Fruit fly (Drosophila melanogaster) whole organism, wandering third instar larva: ENCODE data around the gene RpS15Aa.

Source experiments
- Abd-B ChIP-seq: fragments of >200 bp; optimal IDR thresholded peaks from 2 replicates; lab custom pipeline; 2017; ENCODE audit warnings: missing biosample characterization, missing genetic modification characterization
- CG32264 ChIP-seq: fragments of 200-800 bp; sonication (Bioruptor generic); optimal IDR thresholded peaks from 2 replicates; lab custom pipeline; 2016; ENCODE audit warnings: missing biosample characterization, missing genetic modification characterization
- CG9705 ChIP-seq: fragments of 200-800 bp; sonication (Bioruptor generic); optimal IDR thresholded peaks from 2 replicates; lab custom pipeline; 2018; ENCODE audit warnings: missing biosample characterization, mild to moderate bottlenecking, missing genetic modification characterization
- CrebA ChIP-seq: fragments of 200-800 bp; sonication (Bioruptor generic); optimal IDR thresholded peaks from 2 replicates; lab custom pipeline; 2016; ENCODE audit warnings: missing biosample characterization, mild to moderate bottlenecking, missing genetic modification characterization, borderline replicate concordance
- Dfd ChIP-seq: fragments of >200 bp; optimal IDR thresholded peaks from 2 replicates; lab custom pipeline; 2017; ENCODE audit warnings: missing biosample characterization, missing genetic modification characterization
- Dif ChIP-seq: fragments of 200-275, 200-300 bp; sonication (Bioruptor generic); optimal IDR thresholded peaks from 2 replicates; lab custom pipeline; 2018; ENCODE audit warnings: missing biosample characterization, missing genetic modification characterization; ENCODE audit not compliant: partially characterized antibody
- GATAd ChIP-seq: sonication (Bioruptor generic); optimal IDR thresholded peaks from 2 replicates; lab custom pipeline; 2016; ENCODE audit warnings: missing biosample characterization, missing genetic modification characterization
- HLH106 ChIP-seq: fragments of 200-800 bp; optimal IDR thresholded peaks from 3 replicates; lab custom pipeline; 2019; ENCODE audit warnings: missing biosample characterization, mild to moderate bottlenecking, missing genetic modification characterization, moderate library complexity
- Hnf4 ChIP-seq: fragments of 200-800 bp; sonication (Bioruptor generic); optimal IDR thresholded peaks from 2 replicates; lab custom pipeline; 2016; ENCODE audit warnings: missing biosample characterization, mild to moderate bottlenecking, missing genetic modification characterization
- Hr78 ChIP-seq: fragments of >200 bp; optimal IDR thresholded peaks from 2 replicates; lab custom pipeline; 2017; ENCODE audit warnings: missing biosample characterization, missing genetic modification characterization
- Hr83 ChIP-seq: fragments of 200-300 bp; sonication (Bioruptor generic); optimal IDR thresholded peaks from 2 replicates; lab custom pipeline; 2016; ENCODE audit warnings: missing biosample characterization, mild to moderate bottlenecking, missing genetic modification characterization, moderate library complexity; ENCODE audit not compliant: poor library complexity, severe bottlenecking
- Jra ChIP-seq: sonication (Bioruptor generic); optimal IDR thresholded peaks from 2 replicates; lab custom pipeline; 2016; ENCODE audit warnings: missing biosample characterization, missing genetic modification characterization
- Mio ChIP-seq: sonication (Bioruptor generic); optimal IDR thresholded peaks from 2 replicates; lab custom pipeline; 2016; ENCODE audit warnings: missing biosample characterization, missing genetic modification characterization
- Myc ChIP-seq: fragments of >200 bp; optimal IDR thresholded peaks from 2 replicates; lab custom pipeline; 2017
- N ChIP-seq: fragments of >200 bp; optimal IDR thresholded peaks from 2 replicates; lab custom pipeline; 2018; ENCODE audit warnings: missing biosample characterization, missing external identifiers, missing genetic modification characterization
- OdsH ChIP-seq: fragments of 200-800 bp; sonication (Bioruptor generic); optimal IDR thresholded peaks from 2 replicates; lab custom pipeline; 2016; ENCODE audit warnings: missing biosample characterization, mild to moderate bottlenecking, missing genetic modification characterization
- Rel ChIP-seq, 2 experiments: fragments of 200-800 bp; sonication (Bioruptor generic) in 1 of 2; optimal IDR thresholded peaks; 2 replicates in 1 of 2; 3 replicates in 1 of 2; lab custom pipeline; 2016 to 2019; ENCODE audit warnings: mild to moderate bottlenecking in 2 of 2, missing biosample characterization in 2 of 2, missing genetic modification characterization in 2 of 2, moderate library complexity in 1 of 2
- Sp1 ChIP-seq: fragments of 200-800 bp; sonication (Bioruptor generic); optimal IDR thresholded peaks from 3 replicates; lab custom pipeline; 2019; ENCODE audit warnings: missing biosample characterization, mild to moderate bottlenecking, missing genetic modification characterization, moderate library complexity
- Vsx2 ChIP-seq: fragments of 200-300, 225-300 bp; sonication (Bioruptor generic); optimal IDR thresholded peaks from 2 replicates; lab custom pipeline; 2018; ENCODE audit warnings: missing biosample characterization, missing genetic modification characterization; ENCODE audit not compliant: partially characterized antibody
- br ChIP-seq: fragments of 200-800 bp; sonication (Bioruptor generic); optimal IDR thresholded peaks from 2 replicates; lab custom pipeline; 2016; ENCODE audit warnings: missing biosample characterization, missing genetic modification characterization
- brk ChIP-seq: fragments of 200-800 bp; sonication (Bioruptor generic); optimal IDR thresholded peaks from 2 replicates; lab custom pipeline; 2016; ENCODE audit warnings: missing biosample characterization, mild to moderate bottlenecking, missing genetic modification characterization
- dl ChIP-seq, 2 experiments: fragments of 175-275, 200-275 bp in 1 of 2; fragments of 200-275 bp in 1 of 2; sonication (Bioruptor generic); optimal IDR thresholded peaks; lab custom pipeline; 2018; ENCODE audit warnings: mild to moderate bottlenecking in 2 of 2, missing biosample characterization in 2 of 2, missing genetic modification characterization in 2 of 2, moderate library complexity in 2 of 2; ENCODE audit not compliant: partially characterized antibody in 2 of 2, insufficient read depth in 1 of 2
- dmrt93B ChIP-seq: fragments of 200-800 bp; sonication (Bioruptor generic); optimal IDR thresholded peaks from 2 replicates; lab custom pipeline; 2018; ENCODE audit warnings: missing biosample characterization, mild to moderate bottlenecking, missing genetic modification characterization
- dsf ChIP-seq: sonication (Bioruptor generic); optimal IDR thresholded peaks from 2 replicates; lab custom pipeline; 2016; ENCODE audit warnings: missing biosample characterization, missing genetic modification characterization, borderline replicate concordance
- ey ChIP-seq: fragments of 200-800 bp; sonication (Bioruptor generic); optimal IDR thresholded peaks from 2 replicates; lab custom pipeline; 2016; ENCODE audit warnings: missing biosample characterization, missing genetic modification characterization
- foxo ChIP-seq, 2 experiments: fragments of 200-800 bp; sonication (Bioruptor generic); optimal IDR thresholded peaks; 2 replicates in 1 of 2; 3 replicates in 1 of 2; lab custom pipeline; 2016 to 2017; ENCODE audit warnings: missing biosample characterization in 2 of 2, missing genetic modification characterization in 2 of 2
- fru ChIP-seq: fragments of 200-800 bp; sonication (Bioruptor generic); optimal IDR thresholded peaks from 3 replicates; lab custom pipeline; 2016; ENCODE audit warnings: missing biosample characterization, mild to moderate bottlenecking, missing genetic modification characterization
- h ChIP-seq: fragments of 200-800 bp; sonication (Bioruptor generic); optimal IDR thresholded peaks from 3 replicates; lab custom pipeline; 2016; ENCODE audit warnings: missing biosample characterization, mild to moderate bottlenecking, missing genetic modification characterization
- jim ChIP-seq: fragments of 175-275, 200-325 bp; sonication (Bioruptor generic); optimal IDR thresholded peaks from 2 replicates; lab custom pipeline; 2016; ENCODE audit warnings: missing biosample characterization, mild to moderate bottlenecking, missing genetic modification characterization
- lola ChIP-seq: fragments of >200 bp; optimal IDR thresholded peaks from 2 replicates; lab custom pipeline; 2017; ENCODE audit warnings: missing biosample characterization, missing genetic modification characterization
- pan ChIP-seq: fragments of >200 bp; optimal IDR thresholded peaks from 2 replicates; lab custom pipeline; 2017
- psq ChIP-seq: fragments of 200-800 bp; sonication (Bioruptor generic); optimal IDR thresholded peaks from 3 replicates; lab custom pipeline; 2017; ENCODE audit warnings: missing biosample characterization, mild to moderate bottlenecking, missing genetic modification characterization, moderate library complexity
- rgr ChIP-seq: fragments of 200-800 bp; sonication (Bioruptor generic); optimal IDR thresholded peaks from 3 replicates; lab custom pipeline; 2016; ENCODE audit warnings: missing biosample characterization, mild to moderate bottlenecking, missing genetic modification characterization
- sage ChIP-seq: fragments of 200-800 bp; sonication (Bioruptor generic); optimal IDR thresholded peaks from 2 replicates; lab custom pipeline; 2016; ENCODE audit warnings: missing biosample characterization, mild to moderate bottlenecking, missing genetic modification characterization
- sv ChIP-seq: fragments of 200-800 bp; sonication (Bioruptor generic); optimal IDR thresholded peaks from 3 replicates; lab custom pipeline; 2016; ENCODE audit warnings: missing biosample characterization, missing genetic modification characterization
- tai ChIP-seq: sonication (Bioruptor generic); optimal IDR thresholded peaks from 2 replicates; lab custom pipeline; 2016; ENCODE audit warnings: missing biosample characterization, missing genetic modification characterization
- usp ChIP-seq: fragments of >200 bp; optimal IDR thresholded peaks from 2 replicates; lab custom pipeline; 2017; ENCODE audit warnings: missing biosample characterization, missing genetic modification characterization
- woc ChIP-seq: sonication (Bioruptor generic); optimal IDR thresholded peaks from 2 replicates; lab custom pipeline; 2016; ENCODE audit warnings: missing biosample characterization, mild to moderate bottlenecking, missing genetic modification characterization

Gene RpS15Aa

DNA sequence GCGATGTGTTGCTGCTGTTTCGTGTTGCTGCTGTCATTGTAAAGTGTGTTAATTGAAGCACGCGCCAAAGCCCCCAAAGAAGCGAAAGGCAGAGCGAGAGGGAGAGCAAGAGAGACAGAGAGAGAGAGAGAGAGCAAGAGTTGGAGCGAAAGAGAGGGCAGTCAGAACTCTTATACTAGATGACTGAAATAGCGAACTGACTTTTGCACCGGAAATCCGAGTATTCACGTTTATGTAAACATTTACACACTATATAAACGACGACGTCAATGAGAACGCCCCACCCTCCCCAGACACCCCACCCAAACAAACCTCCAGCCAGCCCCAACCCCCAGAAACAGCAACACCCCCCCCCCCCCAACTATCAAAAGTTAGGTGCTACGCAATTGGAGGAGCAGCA, 15.1 kb downstream of the RpS15Aa start:
- no peak for TF ChIP-seq foxo (GFP tag; optimal IDR thresholded peaks at IDR 0.05; lab: Kevin White, UChicago)
- no peak for TF ChIP-seq rgr (GFP tag; lab: Kevin White, UChicago)
- TF ChIP-seq Dfd: no peak
- TF ChIP-seq N (GFP tag; lab: Kevin White, UChicago): no peak
- TF ChIP-seq pan: no peak
- TF ChIP-seq GATAd (GFP tag; lab: Kevin White, UChicago): no peak
- no peak for TF ChIP-seq Myc (lab: Kevin White, UChicago)
- TF ChIP-seq usp (GFP tag; lab: Kevin White, UChicago): no peak

DNA sequence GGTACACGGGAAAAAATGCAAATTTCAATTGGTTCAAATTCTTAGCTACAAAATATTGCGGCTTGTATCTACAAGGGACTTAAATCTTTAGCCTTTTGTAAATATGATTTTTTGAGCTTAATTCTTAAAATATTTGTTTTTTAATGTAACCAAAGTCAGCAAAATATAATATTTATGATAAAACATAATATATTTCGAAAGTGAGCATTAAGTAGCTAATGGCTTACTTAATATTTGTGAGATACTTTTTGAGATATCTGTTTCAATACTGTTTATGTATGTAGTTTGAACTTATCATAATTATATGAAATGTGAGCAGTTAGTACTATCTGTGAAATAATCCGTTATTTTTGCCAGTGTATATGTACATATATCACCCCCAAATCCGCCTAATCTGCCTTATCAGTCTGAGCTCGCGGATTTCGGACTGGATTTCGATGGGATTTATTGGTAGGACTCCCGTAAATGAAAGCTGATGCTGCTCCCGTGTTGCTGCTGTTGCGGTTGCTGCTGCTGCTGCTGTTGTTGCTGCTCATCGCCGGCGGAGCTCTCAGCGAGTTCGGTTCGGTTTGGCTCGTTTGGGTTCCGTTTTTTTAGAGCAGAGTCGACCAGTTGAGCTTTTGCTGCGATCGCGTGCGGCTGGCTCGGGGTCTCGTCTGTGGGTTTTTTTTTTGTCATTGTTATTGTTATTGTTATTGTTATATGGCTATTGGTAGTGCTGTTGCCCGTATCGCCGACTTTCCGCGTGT, 16.6 kb downstream of the RpS15Aa start:
- TF ChIP-seq psq (GFP tag; lab: Kevin White, UChicago) (no peak), CrebA (GFP tag; lab: Kevin White, UChicago) (no peak), dsf (GFP tag; lab: Kevin White, UChicago) (no peak), h (GFP tag; lab: Kevin White, UChicago) (peak; percentile 30), dmrt93B (GFP tag; lab: Kevin White, UChicago) (peak; percentile 20), Rel (GFP tag; optimal IDR thresholded peaks at IDR 0.05; lab: Kevin White, UChicago) (no peak), Rel (tag; optimal IDR thresholded peaks at IDR 0.05; lab: Kevin White, UChicago) (peak; percentile 37), Vsx2 (no peak), HLH106 (tag; lab: Kevin White, UChicago) (peak; percentile 24), foxo (GFP tag; optimal IDR thresholded peaks at IDR 0.05; lab: Kevin White, UChicago) (peak in 1 of 2 experiments; percentile 34), GATAd (GFP tag; lab: Kevin White, UChicago) (no peak), Jra (GFP tag; lab: Kevin White, UChicago) (no peak), dl (GFP tag; optimal IDR thresholded peaks at IDR 0.05; lab: Kevin White, UChicago; ENCODE audit: insufficient read depth in 1 of 2, partially characterized antibody in 2 of 2) (no peak)
- TF ChIP-seq, all 38 proteins: peak for 5

DNA sequence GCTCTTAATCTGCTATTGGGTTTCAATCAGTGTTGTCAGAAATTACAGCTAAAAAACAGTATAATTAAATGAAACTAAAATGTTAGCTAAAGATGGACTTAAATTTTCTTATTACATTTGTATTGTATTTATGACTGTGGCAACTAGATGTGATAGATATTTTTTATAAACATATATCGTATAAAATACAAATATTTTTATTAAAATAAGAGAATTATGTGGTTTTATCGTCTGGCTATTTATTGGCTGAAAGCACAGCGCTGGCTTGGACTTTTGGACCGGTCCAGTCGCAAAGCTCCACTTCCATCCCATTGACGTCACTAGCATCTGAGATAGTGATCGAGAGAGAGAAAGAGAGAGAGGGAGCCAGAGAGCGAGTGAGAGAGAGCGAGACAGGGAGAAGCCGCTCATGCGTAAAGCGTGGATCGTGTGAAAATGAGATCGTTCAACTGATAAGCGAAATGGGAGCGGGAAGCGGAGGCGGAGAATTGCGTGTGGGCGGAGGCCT, 18.1 kb downstream of the RpS15Aa start:
- no peak for TF ChIP-seq usp (GFP tag; lab: Kevin White, UChicago)
- TF ChIP-seq GATAd (GFP tag; lab: Kevin White, UChicago): no peak
- no peak for TF ChIP-seq Jra (GFP tag; lab: Kevin White, UChicago)
- TF ChIP-seq dl (GFP tag; optimal IDR thresholded peaks at IDR 0.05; lab: Kevin White, UChicago; ENCODE audit: insufficient read depth in 1 of 2, partially characterized antibody in 2 of 2): peak; percentile 58 to 83
- TF ChIP-seq HLH106 (tag; lab: Kevin White, UChicago): peak; percentile 78
- no peak for TF ChIP-seq CG32264 (GFP tag; lab: Kevin White, UChicago)
- TF ChIP-seq N (GFP tag; lab: Kevin White, UChicago): no peak
- TF ChIP-seq Hr78: no peak
- TF ChIP-seq brk (GFP tag; lab: Kevin White, UChicago): peak; percentile 37
- TF ChIP-seq Dif (GFP tag; lab: Kevin White, UChicago): peak; percentile 86
- TF ChIP-seq ey (GFP tag; lab: Kevin White, UChicago): peak; percentile 15
- TF ChIP-seq Myc (lab: Kevin White, UChicago): peak; percentile 94
- peak; percentile 41 for TF ChIP-seq OdsH
- no peak for TF ChIP-seq jim (GFP tag; lab: Kevin White, UChicago)
- TF ChIP-seq Rel (GFP tag; optimal IDR thresholded peaks at IDR 0.05; lab: Kevin White, UChicago): no peak
- peak; percentile 65 for TF ChIP-seq Rel (tag; optimal IDR thresholded peaks at IDR 0.05; lab: Kevin White, UChicago)
- peak; percentile 60 for TF ChIP-seq CG9705
- TF ChIP-seq rgr (GFP tag; lab: Kevin White, UChicago): peak; percentile 32
- no peak for TF ChIP-seq Mio (GFP tag; lab: Kevin White, UChicago)
- no peak for TF ChIP-seq Hr83 (GFP tag; lab: Kevin White, UChicago)
- no peak for TF ChIP-seq lola (GFP tag; lab: Kevin White, UChicago)
- TF ChIP-seq Abd-B (GFP tag; lab: Kevin White, UChicago): no peak
- no peak for TF ChIP-seq sv (GFP tag; lab: Kevin White, UChicago)
- peak; percentile 50 for TF ChIP-seq psq (GFP tag; lab: Kevin White, UChicago)
- TF ChIP-seq tai (GFP tag; lab: Kevin White, UChicago): no peak
- TF ChIP-seq Vsx2: peak; percentile 74
- no peak for TF ChIP-seq Dfd
- TF ChIP-seq sage (GFP tag; lab: Kevin White, UChicago): peak; percentile 28
- TF ChIP-seq fru (GFP tag; lab: Kevin White, UChicago): peak; percentile 35
- TF ChIP-seq woc (GFP tag; lab: Kevin White, UChicago): peak; percentile 76
- no peak for TF ChIP-seq dsf (GFP tag; lab: Kevin White, UChicago)
- TF ChIP-seq foxo (GFP tag; optimal IDR thresholded peaks at IDR 0.05; lab: Kevin White, UChicago): peak in 1 of 2 experiments; percentile 57
- peak; percentile 49 for TF ChIP-seq h (GFP tag; lab: Kevin White, UChicago)
- no peak for TF ChIP-seq pan
- TF ChIP-seq dmrt93B (GFP tag; lab: Kevin White, UChicago): peak; percentile 40
- peak; percentile 85 for TF ChIP-seq Hnf4 (GFP tag; lab: Kevin White, UChicago)
- no peak for TF ChIP-seq br (GFP tag; lab: Kevin White, UChicago)
- TF ChIP-seq Sp1: peak; percentile 88
- TF ChIP-seq CrebA (GFP tag; lab: Kevin White, UChicago): peak; percentile 1
- TF ChIP-seq, all 38 proteins: peak for 21
